Worm (Caenorhabditis elegans) whole organism, mixed stage, embryonic: Measurements from ENCODE around the gene daf-2.

Source experiments
- bed-3 ChIP-seq: fragments of 200-800 bp; sonication (Bioruptor generic); optimal IDR thresholded peaks from 3 replicates; lab custom pipeline; 2018; ENCODE audit warnings: mild to moderate bottlenecking, missing genetic modification characterization, moderate library complexity, missing compliant biosample characterization
- ceh-39 ChIP-seq: fragments of 150-350 bp; optimal IDR thresholded peaks from 2 replicates; lab custom pipeline; 2014; ENCODE audit warnings: missing biosample characterization, missing genetic modification characterization
- ceh-43 ChIP-seq: fragments of 200-800 bp; sonication (Bioruptor generic); optimal IDR thresholded peaks from 2 replicates; lab custom pipeline; 2018; ENCODE audit warnings: mild to moderate bottlenecking, missing genetic modification characterization, moderate library complexity, missing compliant biosample characterization
- ceh-83 ChIP-seq: fragments of 200-800 bp; sonication (Bioruptor generic); optimal IDR thresholded peaks from 2 replicates; lab custom pipeline; 2018; ENCODE audit warnings: mild to moderate bottlenecking, missing genetic modification characterization, missing compliant biosample characterization
- ces-1 ChIP-seq: fragments of 150-350 bp; optimal IDR thresholded peaks from 2 replicates; lab custom pipeline; 2014; ENCODE audit warnings: missing biosample characterization, missing genetic modification reagents, missing genetic modification characterization
- drap-1 ChIP-seq: fragments of 200-800 bp; sonication (Bioruptor generic); optimal IDR thresholded peaks from 3 replicates; lab custom pipeline; 2018; ENCODE audit warnings: mild to moderate bottlenecking, missing genetic modification characterization, missing compliant biosample characterization
- elt-1 ChIP-seq: sonication (generic microtip); optimal IDR thresholded peaks from 2 replicates; lab custom pipeline; 2017; ENCODE audit warnings: missing genetic modification characterization, mild to moderate bottlenecking, missing compliant biosample characterization, antibody characterized with exemption, moderate library complexity, borderline replicate concordance; ENCODE audit not compliant: insufficient read depth
- elt-3 ChIP-seq: fragments of 150-350 bp; optimal IDR thresholded peaks from 2 replicates; lab custom pipeline; 2014; ENCODE audit warnings: missing biosample characterization, missing genetic modification characterization
- flh-1 ChIP-seq: fragments of 200-800 bp; sonication (Bioruptor generic); optimal IDR thresholded peaks from 2 replicates; lab custom pipeline; 2018; ENCODE audit warnings: mild to moderate bottlenecking, missing genetic modification characterization, moderate library complexity, missing compliant biosample characterization
- hlh-1 ChIP-seq: fragments of 150-350 bp; optimal IDR thresholded peaks from 2 replicates; lab custom pipeline; 2014; ENCODE audit warnings: missing biosample characterization, missing genetic modification reagents, missing genetic modification characterization
- lin-13 ChIP-seq: fragments of 150-350 bp; optimal IDR thresholded peaks from 2 replicates; lab custom pipeline; 2014; ENCODE audit warnings: missing biosample characterization, missing genetic modification characterization
- lin-32 ChIP-seq: fragments of 200-800 bp; sonication (Bioruptor generic); optimal IDR thresholded peaks from 2 replicates; lab custom pipeline; 2018; ENCODE audit warnings: mild to moderate bottlenecking, missing genetic modification characterization, missing compliant biosample characterization
- lsy-2 ChIP-seq: fragments of 150-350 bp; optimal IDR thresholded peaks from 2 replicates; lab custom pipeline; 2014; ENCODE audit warnings: missing biosample characterization, missing genetic modification characterization
- mab-5 ChIP-seq: fragments of 150-350 bp; optimal IDR thresholded peaks from 2 replicates; lab custom pipeline; 2014; ENCODE audit warnings: missing biosample characterization, missing genetic modification characterization
- mep-1 ChIP-seq: fragments of 150-350 bp; optimal IDR thresholded peaks from 2 replicates; lab custom pipeline; 2017; ENCODE audit warnings: missing biosample characterization, missing genetic modification reagents, missing genetic modification characterization, inconsistent platforms
- mls-2 ChIP-seq: sonication (generic microtip); optimal IDR thresholded peaks from 2 replicates; lab custom pipeline; 2016; ENCODE audit warnings: mild to moderate bottlenecking, missing genetic modification characterization, moderate library complexity, missing compliant biosample characterization
- nhr-2 ChIP-seq: fragments of 150-350 bp; optimal IDR thresholded peaks from 2 replicates; lab custom pipeline; 2014; ENCODE audit warnings: missing biosample characterization, missing genetic modification characterization
- nhr-237 ChIP-seq: fragments of 150-350 bp; optimal IDR thresholded peaks from 2 replicates; lab custom pipeline; 2014; ENCODE audit warnings: missing biosample characterization, missing genetic modification characterization
- nhr-28 ChIP-seq: fragments of 150-350 bp; optimal IDR thresholded peaks from 2 replicates; lab custom pipeline; 2014; ENCODE audit warnings: missing biosample characterization, missing genetic modification characterization
- nhr-76 ChIP-seq: sonication (generic microtip); optimal IDR thresholded peaks from 2 replicates; lab custom pipeline; 2017; ENCODE audit warnings: missing biosample characterization, missing genetic modification characterization
- pha-4 ChIP-seq: fragments of 150-350 bp; optimal IDR thresholded peaks from 2 replicates; lab custom pipeline; 2018; ENCODE audit warnings: missing biosample characterization, missing genetic modification reagents, missing genetic modification characterization
- sem-2 ChIP-seq: fragments of 200-800 bp; sonication (Bioruptor generic); optimal IDR thresholded peaks from 2 replicates; lab custom pipeline; 2018; ENCODE audit warnings: mild to moderate bottlenecking, missing genetic modification characterization, missing compliant biosample characterization
- sptf-1 ChIP-seq: sonication (generic microtip); optimal IDR thresholded peaks from 2 replicates; lab custom pipeline; 2017; ENCODE audit warnings: mild to moderate bottlenecking, missing genetic modification characterization, moderate library complexity, missing compliant biosample characterization
- tbx-8 ChIP-seq: fragments of 200-800 bp; sonication (Bioruptor generic); optimal IDR thresholded peaks from 2 replicates; lab custom pipeline; 2018; ENCODE audit warnings: mild to moderate bottlenecking, missing genetic modification characterization, moderate library complexity, missing compliant biosample characterization
- unc-120 ChIP-seq: sonication (generic microtip); optimal IDR thresholded peaks from 2 replicates; lab custom pipeline; 2017; ENCODE audit warnings: missing genetic modification characterization, missing compliant biosample characterization; ENCODE audit not compliant: poor library complexity, severe bottlenecking
- unc-39 ChIP-seq: fragments of 150-350 bp; optimal IDR thresholded peaks from 2 replicates; lab custom pipeline; 2014; ENCODE audit warnings: missing biosample characterization, missing genetic modification characterization
- unc-62 ChIP-seq: fragments of 150-350 bp; optimal IDR thresholded peaks from 2 replicates; lab custom pipeline; 2014; ENCODE audit warnings: missing biosample characterization, missing genetic modification reagents, missing genetic modification characterization
- zip-8 ChIP-seq: fragments of 150-350 bp; optimal IDR thresholded peaks from 2 replicates; lab custom pipeline; 2014; ENCODE audit warnings: missing biosample characterization, missing genetic modification characterization
- ztf-11 ChIP-seq: fragments of 150-350 bp; optimal IDR thresholded peaks from 2 replicates; lab custom pipeline; 2014; ENCODE audit warnings: missing biosample characterization, missing genetic modification characterization

daf-2 gene

ce11 chrIII:3067909-3068455 is 27.3 kb upstream of the daf-2 start, which contains the start of gene ubl-1 (continued):
- TF ChIP-seq zip-8 (tag; lab: Kevin White, UChicago) (peak; percentile 2), ceh-39 (peak; percentile 47)

ce11 chrIII:3066769-3067168 is 26.1 kb upstream of the daf-2 start:
- TF ChIP-seq nhr-76 (tag; lab: Kevin White, UChicago) (no peak), unc-39 (tag; lab: Kevin White, UChicago) (no peak), bed-3 (GFP tag; lab: Kevin White, UChicago) (no peak), mab-5 (tag; lab: Kevin White, UChicago) (no peak), ceh-43 (GFP tag; lab: Kevin White, UChicago) (no peak), elt-1 (tag; lab: Kevin White, UChicago) (no peak), hlh-1 (tag; lab: Kevin White, UChicago) (no peak), sptf-1 (tag; lab: Kevin White, UChicago) (no peak), nhr-28 (tag; lab: Kevin White, UChicago) (no peak), tbx-8 (GFP tag; lab: Kevin White, UChicago) (no peak), nhr-2 (no peak), drap-1 (GFP tag; lab: Kevin White, UChicago) (no peak), unc-62 (GFP tag; lab: Kevin White, UChicago) (no peak), lin-32 (GFP tag; lab: Kevin White, UChicago) (no peak), zip-8 (tag; lab: Kevin White, UChicago) (no peak), flh-1 (GFP tag; lab: Kevin White, UChicago) (no peak), ztf-11 (tag; lab: Kevin White, UChicago) (no peak), sem-2 (GFP tag; lab: Kevin White, UChicago) (no peak), mep-1 (no peak), elt-3 (no peak)

ce11 chrIII:3065876-3066509 is 25.3 kb upstream of the daf-2 start:
- TF ChIP-seq lsy-2, result peak; percentile 43
- TF ChIP-seq nhr-237 (tag; lab: Kevin White, UChicago), result peak; percentile 7
- no peak for TF ChIP-seq lin-13
- no peak for TF ChIP-seq mls-2
- no peak for TF ChIP-seq lin-32 (GFP tag; lab: Kevin White, UChicago)
- TF ChIP-seq sptf-1 (tag; lab: Kevin White, UChicago), result peak; percentile 2

- no peak for TF ChIP-seq nhr-76 (tag; lab: Kevin White, UChicago)
- TF ChIP-seq, all 35 proteins: peak for 0
These were observed 23.9 kb upstream of the daf-2 start for ce11 chrIII:3064566-3064965.

- TF ChIP-seq ceh-83 (GFP tag; lab: Kevin White, UChicago) (no peak), hlh-1 (tag; lab: Kevin White, UChicago) (no peak), lin-32 (GFP tag; lab: Kevin White, UChicago) (no peak), zip-8 (tag; lab: Kevin White, UChicago) (no peak), unc-62 (GFP tag; lab: Kevin White, UChicago) (no peak), ztf-11 (tag; lab: Kevin White, UChicago) (no peak), pha-4 (no peak), unc-39 (tag; lab: Kevin White, UChicago) (no peak), bed-3 (GFP tag; lab: Kevin White, UChicago) (no peak), nhr-2 (no peak), mab-5 (tag; lab: Kevin White, UChicago) (no peak), nhr-76 (tag; lab: Kevin White, UChicago) (no peak), drap-1 (GFP tag; lab: Kevin White, UChicago) (no peak), unc-120 (tag; lab: Kevin White, UChicago) (no peak), ceh-39 (no peak), nhr-237 (tag; lab: Kevin White, UChicago) (no peak), ces-1 (no peak), mls-2 (no peak), mep-1 (no peak), sptf-1 (tag; lab: Kevin White, UChicago) (no peak)
These were observed 23.4 kb upstream of the daf-2 start, which contains the start of gene H06I04.6 for ce11 chrIII:3063999-3064398. TSS of gene H06I04.6 (minus strand) at chrIII:3064343.
